Fruit fly (Drosophila melanogaster): ENCODE measurements around the gene Remo.

Gene Remo

DNA sequence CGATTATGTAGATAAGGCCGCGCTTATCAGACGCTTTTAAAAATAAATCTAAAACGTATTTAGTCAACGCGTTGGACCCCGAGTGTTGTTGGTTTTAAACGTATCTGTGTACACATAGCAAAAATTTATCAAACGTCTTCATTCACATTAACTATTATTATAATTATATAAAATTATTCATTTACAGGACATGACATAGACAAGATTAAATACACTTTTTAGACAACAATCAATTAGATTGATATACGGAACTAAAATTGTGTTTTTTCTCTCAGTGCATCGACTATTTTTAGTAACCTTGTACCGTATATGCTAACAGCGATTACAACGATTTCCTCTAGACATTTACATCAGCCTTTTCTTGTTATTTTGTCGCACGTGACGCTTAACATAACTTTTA, 11.1 kb upstream of the Remo start (continued):
- TF ChIP-seq nerfin-1 (tag; optimal IDR thresholded peaks at IDR 0.05) = peak; percentile 27
- TF ChIP-seq CG18011 (GFP tag; optimal IDR thresholded peaks at IDR 0.05) = no peak
- peak; percentile 68; the same call in 2 of the 3 replicates for TF ChIP-seq ci (GFP tag; IDR thresholded peaks at IDR 0.05)
- TF ChIP-seq maf-S (GFP tag; optimal IDR thresholded peaks at IDR 0.05) = no peak
- peak; percentile 9 for TF ChIP-seq CG7786 (GFP tag; optimal IDR thresholded peaks at IDR 0.05)
- peak; percentile 88 for TF ChIP-seq Atf6 (GFP tag; IDR thresholded peaks at IDR 0.05)
- peak; percentile 76 for TF ChIP-seq CG10209 (GFP tag; optimal IDR thresholded peaks at IDR 0.05)
- peak; percentile 90 for TF ChIP-seq row (GFP tag; IDR thresholded peaks at IDR 0.05)
- TF ChIP-seq CG1233 (GFP tag; optimal IDR thresholded peaks at IDR 0.05) = peak; percentile 60
- peak; percentile 49; the same call in 1 of the 2 replicates for TF ChIP-seq MBD-R2 (GFP tag; IDR thresholded peaks at IDR 0.05)
- no peak for TF ChIP-seq CG4854 (GFP tag; optimal IDR thresholded peaks at IDR 0.05)
- no peak for TF ChIP-seq hth (optimal IDR thresholded peaks at IDR 0.05)
- no peak for TF ChIP-seq Gug (GFP tag; IDR thresholded peaks at IDR 0.05)
- peak; percentile 56 for TF ChIP-seq Abd-B (GFP tag; optimal IDR thresholded peaks at IDR 0.05)
- TF ChIP-seq CG12071 (GFP tag; optimal IDR thresholded peaks at IDR 0.05) = peak; percentile 43
- peak; percentile 82 for TF ChIP-seq CG10147 (GFP tag; optimal IDR thresholded peaks at IDR 0.05)
- TF ChIP-seq HLH4C (GFP tag; IDR thresholded peaks at IDR 0.05; ENCODE audit: partially characterized antibody) = no peak
- no peak for TF ChIP-seq sens-2 (GFP tag; IDR thresholded peaks at IDR 0.05)
- peak; percentile 63 for TF ChIP-seq CG12769 (tag; optimal IDR thresholded peaks at IDR 0.05)
- TF ChIP-seq Atf-2 (GFP tag; optimal IDR thresholded peaks at IDR 0.05) = no peak
- peak; percentile 58 for TF ChIP-seq CG1602 (GFP tag; optimal IDR thresholded peaks at IDR 0.05)
- no peak for TF ChIP-seq CG8359 (GFP tag; optimal IDR thresholded peaks at IDR 0.05; ENCODE audit: borderline replicate concordance)
- TF ChIP-seq hb (GFP tag; IDR thresholded peaks at IDR 0.05; ENCODE audit: partially characterized antibody) = no peak
- TF ChIP-seq CG7839 (tag; optimal IDR thresholded peaks at IDR 0.05) = peak; percentile 87
- no peak for TF ChIP-seq fu2 (GFP tag; optimal IDR thresholded peaks at IDR 0.05)
- TF ChIP-seq peb (GFP tag; IDR thresholded peaks at IDR 0.05) = no peak
- TF ChIP-seq CG8089 (GFP tag; optimal IDR thresholded peaks at IDR 0.05) = peak; percentile 12
- peak in 1 of 2 experiments; percentile 79 for TF ChIP-seq Hr51 (GFP tag; optimal IDR thresholded peaks at IDR 0.05)
- TF ChIP-seq trem (tag; optimal IDR thresholded peaks at IDR 0.05) = peak; percentile 30
- TF ChIP-seq dpn (GFP tag; optimal IDR thresholded peaks at IDR 0.05) = peak in 1 of 2 experiments; percentile 74
- peak; percentile 69 for TF ChIP-seq CG30403 (GFP tag; optimal IDR thresholded peaks at IDR 0.05)
- TF ChIP-seq Neu2 (GFP tag; optimal IDR thresholded peaks at IDR 0.05; ENCODE audit: borderline replicate concordance) = no peak
- TF ChIP-seq CG12236 (GFP tag; optimal IDR thresholded peaks at IDR 0.05) = no peak
- TF ChIP-seq CG15479 (GFP tag; optimal IDR thresholded peaks at IDR 0.05) = no peak
- TF ChIP-seq lbe (GFP tag; optimal IDR thresholded peaks at IDR 0.05) = no peak
- peak; percentile 40; the same call in 1 of the 2 replicates for TF ChIP-seq dimm (GFP tag; IDR thresholded peaks at IDR 0.05)
- no peak for TF ChIP-seq tll (GFP tag; optimal IDR thresholded peaks at IDR 0.05)
- peak; percentile 51; the same call in 1 of the 2 replicates for TF ChIP-seq ssp (GFP tag; IDR thresholded peaks at IDR 0.05)
- no peak for TF ChIP-seq tup (GFP tag; optimal IDR thresholded peaks at IDR 0.05)
- TF ChIP-seq Awh (GFP tag; IDR thresholded peaks at IDR 0.05) = no peak
- TF ChIP-seq sisA (GFP tag; IDR thresholded peaks at IDR 0.05) = peak; percentile 52
- TF ChIP-seq Adf1 (GFP tag; IDR thresholded peaks at IDR 0.05) = peak; percentile 71
- TF ChIP-seq ken (GFP tag; IDR thresholded peaks at IDR 0.05) = 0 out of 3 replicates have a peak, but pooled peaks have one; percentile 40
- TF ChIP-seq HHEX (GFP tag; optimal IDR thresholded peaks at IDR 0.05) = peak; percentile 81
- TF ChIP-seq CG17568 (GFP tag; optimal IDR thresholded peaks at IDR 0.05) = peak; percentile 65
- peak; percentile 67 for TF ChIP-seq D19B (GFP tag; optimal IDR thresholded peaks at IDR 0.05)
- peak; percentile 53; the same call in 1 of the 3 replicates for TF ChIP-seq CG14050 (GFP tag; IDR thresholded peaks at IDR 0.05)
- peak; percentile 70 for TF ChIP-seq nmo (GFP tag; optimal IDR thresholded peaks at IDR 0.05)
- no peak for TF ChIP-seq grn (GFP tag; optimal IDR thresholded peaks at IDR 0.05)
- peak; percentile 28 for TF ChIP-seq salm (tag; optimal IDR thresholded peaks at IDR 0.05)
